Worm (Caenorhabditis elegans) whole organism, L1 larva: ENCODE measurements around the gene irld-6.

ENCODE experiments used
- C16A3.4 ChIP-seq: fragments of 150-350 bp; optimal IDR thresholded peaks from 2 replicates; lab custom pipeline; 2014; ENCODE audit warnings: missing biosample characterization, missing genetic modification characterization
- F16B12.6 ChIP-seq: fragments of 150-350 bp; optimal IDR thresholded peaks from 2 replicates; lab custom pipeline; 2014; ENCODE audit warnings: missing biosample characterization, missing genetic modification characterization
- alr-1 ChIP-seq: fragments of 200-800 bp; sonication (Bioruptor generic); optimal IDR thresholded peaks from 2 replicates; lab custom pipeline; 2018; ENCODE audit warnings: borderline replicate concordance, mild to moderate bottlenecking, missing genetic modification characterization, missing compliant biosample characterization
- ceh-63 ChIP-seq: fragments of 200-800 bp; sonication (Bioruptor generic); optimal IDR thresholded peaks from 2 replicates; lab custom pipeline; 2018; ENCODE audit warnings: mild to moderate bottlenecking, missing genetic modification characterization, missing compliant biosample characterization
- ceh-8 ChIP-seq: fragments of 200-800 bp; sonication (Bioruptor generic); optimal IDR thresholded peaks from 2 replicates; lab custom pipeline; 2018; ENCODE audit warnings: mild to moderate bottlenecking, missing genetic modification characterization, moderate library complexity, missing compliant biosample characterization
- ceh-82 ChIP-seq, 3 experiments: fragments of 150-350 bp in 1 of 3; sonication (generic microtip) in 2 of 3; optimal IDR thresholded peaks; 2 replicates each; lab custom pipeline; 2014 to 2017; ENCODE audit warnings: missing biosample characterization in 3 of 3, missing genetic modification characterization in 3 of 3
- dpl-1 ChIP-seq, 3 experiments: fragments of 150-350 bp in 2 of 3; sonication (generic microtip) in 1 of 3; optimal IDR thresholded peaks; 2 replicates each; lab custom pipeline; 2014 to 2017; ENCODE audit warnings: missing biosample characterization in 3 of 3, missing genetic modification characterization in 3 of 3, missing genetic modification reagents in 3 of 3
- efl-3 ChIP-seq: fragments of 200-800 bp; sonication (Bioruptor generic); optimal IDR thresholded peaks from 2 replicates; lab custom pipeline; 2018; ENCODE audit warnings: mild to moderate bottlenecking, missing genetic modification characterization, missing compliant biosample characterization
- egl-27 ChIP-seq, 2 experiments: fragments of 150-350 bp in 1 of 2; sonication (generic microtip); optimal IDR thresholded peaks; 3 replicates each; lab custom pipeline; 2017 to 2018; ENCODE audit warnings: missing biosample characterization in 2 of 2, missing genetic modification characterization in 2 of 2, missing genetic modification reagents in 2 of 2
- elt-2 ChIP-seq: sonication (generic microtip); optimal IDR thresholded peaks from 2 replicates; lab custom pipeline; 2016; ENCODE audit warnings: missing genetic modification characterization, mild to moderate bottlenecking, inconsistent platforms, missing compliant biosample characterization, missing genetic modification reagents
- elt-3 ChIP-seq, 6 experiments: fragments of 150-350 bp in 1 of 6; sonication (generic microtip); optimal IDR thresholded peaks; 2 replicates each; lab custom pipeline; 2017 to 2018; ENCODE audit warnings: missing biosample characterization in 6 of 6, missing genetic modification characterization in 6 of 6, inconsistent platforms in 1 of 6
- fkh-4 ChIP-seq: sonication (generic microtip); optimal IDR thresholded peaks from 2 replicates; lab custom pipeline; 2016; ENCODE audit warnings: missing compliant biosample characterization, missing genetic modification characterization, borderline replicate concordance
- grh-1 ChIP-seq: fragments of 200-800 bp; sonication (Bioruptor generic); IDR thresholded peaks from 2 replicates; pipeline ENCODE4 v1.3.6; 2022; ENCODE audit warnings: missing genetic modification reagents, missing genetic modification characterization, missing compliant biosample characterization
- hlh-4 ChIP-seq: sonication (generic microtip); optimal IDR thresholded peaks from 2 replicates; lab custom pipeline; 2016; ENCODE audit warnings: mild to moderate bottlenecking, missing genetic modification characterization, missing compliant biosample characterization
- hpl-2 ChIP-seq: fragments of 150-350 bp; optimal IDR thresholded peaks from 2 replicates; lab custom pipeline; 2014; ENCODE audit warnings: missing biosample characterization, missing genetic modification reagents, missing genetic modification characterization
- isw-1 ChIP-seq: fragments of 200-800 bp; sonication (Bioruptor generic); IDR thresholded peaks from 2 replicates; pipeline ENCODE4 v1.3.6; 2022; ENCODE audit warnings: missing genetic modification characterization, missing compliant biosample characterization
- lin-14 ChIP-seq: fragments of 200-800 bp; sonication (Bioruptor generic); optimal IDR thresholded peaks from 2 replicates; lab custom pipeline; 2018; ENCODE audit warnings: mild to moderate bottlenecking, missing genetic modification characterization, moderate library complexity, missing compliant biosample characterization
- lin-15B ChIP-seq: fragments of 150-350 bp; sonication (generic microtip); optimal IDR thresholded peaks from 3 replicates; lab custom pipeline; 2014; ENCODE audit warnings: missing biosample characterization, missing genetic modification characterization
- lin-35 ChIP-seq, 2 experiments: fragments of 150-350 bp; optimal IDR thresholded peaks; 2 replicates each; lab custom pipeline; 2014; ENCODE audit warnings: missing biosample characterization in 2 of 2, missing genetic modification characterization in 2 of 2, missing genetic modification reagents in 2 of 2
- lir-3 ChIP-seq: sonication (generic microtip); optimal IDR thresholded peaks from 2 replicates; lab custom pipeline; 2016; ENCODE audit warnings: mild to moderate bottlenecking, missing genetic modification characterization, moderate library complexity, missing compliant biosample characterization; ENCODE audit not compliant: poor library complexity
- mdl-1 ChIP-seq, 2 experiments: fragments of 150-350 bp; optimal IDR thresholded peaks; 2 replicates each; lab custom pipeline; 2014 to 2017; ENCODE audit warnings: missing biosample characterization in 2 of 2, missing genetic modification characterization in 2 of 2, inconsistent platforms in 1 of 2
- mef-2 ChIP-seq: fragments of 150-350 bp; optimal IDR thresholded peaks from 2 replicates; lab custom pipeline; 2014; ENCODE audit warnings: missing biosample characterization, missing genetic modification characterization
- nhr-20 ChIP-seq: sonication (generic microtip); optimal IDR thresholded peaks from 2 replicates; lab custom pipeline; 2016; ENCODE audit warnings: mild to moderate bottlenecking, missing genetic modification characterization, missing compliant biosample characterization
- nhr-71 ChIP-seq: sonication (generic microtip); optimal IDR thresholded peaks from 2 replicates; lab custom pipeline; 2016; ENCODE audit warnings: mild to moderate bottlenecking, missing genetic modification characterization, moderate library complexity, missing compliant biosample characterization
- nhr-76 ChIP-seq: sonication (generic microtip); optimal IDR thresholded peaks from 2 replicates; lab custom pipeline; 2017; ENCODE audit warnings: missing biosample characterization, missing genetic modification characterization
- nhr-90 ChIP-seq: sonication (generic microtip); optimal IDR thresholded peaks from 2 replicates; lab custom pipeline; 2016; ENCODE audit warnings: mild to moderate bottlenecking, missing genetic modification characterization, missing compliant biosample characterization; ENCODE audit not compliant: poor library complexity
- pax-3 ChIP-seq: fragments of 200-800 bp; sonication (Bioruptor generic); optimal IDR thresholded peaks from 2 replicates; lab custom pipeline; 2018; ENCODE audit warnings: mild to moderate bottlenecking, missing genetic modification characterization, moderate library complexity, missing compliant biosample characterization
- pqm-1 ChIP-seq: sonication (generic microtip); optimal IDR thresholded peaks from 3 replicates; lab custom pipeline; 2017; ENCODE audit warnings: missing biosample characterization, missing genetic modification characterization
- skn-1 ChIP-seq: fragments of 150-350 bp; optimal IDR thresholded peaks from 2 replicates; lab custom pipeline; 2014; ENCODE audit warnings: missing biosample characterization, missing genetic modification characterization
- snpc-4 ChIP-seq: fragments of 150-350 bp; optimal IDR thresholded peaks from 2 replicates; lab custom pipeline; 2014; ENCODE audit warnings: missing biosample characterization, missing genetic modification characterization
- snu-23 ChIP-seq: sonication (generic microtip); optimal IDR thresholded peaks from 2 replicates; lab custom pipeline; 2016; ENCODE audit warnings: missing genetic modification characterization, missing compliant biosample characterization
- sptf-1 ChIP-seq: fragments of 150-350 bp; optimal IDR thresholded peaks from 2 replicates; lab custom pipeline; 2014; ENCODE audit warnings: missing biosample characterization, missing genetic modification characterization
- tbx-2 ChIP-seq: sonication (generic microtip); optimal IDR thresholded peaks from 2 replicates; lab custom pipeline; 2016; ENCODE audit warnings: missing genetic modification characterization, missing compliant biosample characterization
- tlp-1 ChIP-seq: fragments of 150-350 bp; optimal IDR thresholded peaks from 2 replicates; lab custom pipeline; 2014; ENCODE audit warnings: missing biosample characterization, missing genetic modification characterization
- unc-130 ChIP-seq: fragments of 150-350 bp; optimal IDR thresholded peaks from 2 replicates; lab custom pipeline; 2017; ENCODE audit warnings: missing biosample characterization, missing genetic modification characterization, inconsistent platforms
- unc-30 ChIP-seq: sonication (generic microtip); optimal IDR thresholded peaks from 2 replicates; lab custom pipeline; 2017; ENCODE audit warnings: missing biosample characterization, missing genetic modification characterization
- xbp-1 ChIP-seq: sonication (generic microtip); optimal IDR thresholded peaks from 2 replicates; lab custom pipeline; 2016; ENCODE audit warnings: missing genetic modification characterization, missing compliant biosample characterization

Gene irld-6

ce11 chrV:10756698-10757097 is at the start of gene irld-6:
irld-6 (minus strand) TSS chrV:10756798.
- TF ChIP-seq ceh-82 (tag; optimal IDR thresholded peaks at IDR 0.05; lab: Kevin White, UChicago) (no peak), dpl-1 (GFP tag; optimal IDR thresholded peaks at IDR 0.05; lab: Kevin White, UChicago) (no peak), hpl-2 (GFP tag; lab: Kevin White, UChicago) (no peak), lin-15B (tag; lab: Kevin White, UChicago) (no peak), isw-1 (no peak), nhr-76 (tag; lab: Kevin White, UChicago) (no peak), snpc-4 (tag; lab: Kevin White, UChicago) (no peak), grh-1 (no peak), alr-1 (tag; lab: Kevin White, UChicago) (no peak), fkh-4 (tag; lab: Kevin White, UChicago) (no peak), lin-14 (GFP tag; lab: Kevin White, UChicago) (no peak), ceh-63 (no peak), tlp-1 (no peak), unc-130 (no peak), unc-30 (no peak)

ce11 chrV:10805934-10806333 is 49.3 kb upstream of the irld-6 start, which contains the start of gene prp-38:
prp-38 (minus strand) TSS chrV:10806034.
- no peak for TF ChIP-seq nhr-76 (tag; lab: Kevin White, UChicago)
- TF ChIP-seq ceh-8 (GFP tag; lab: Kevin White, UChicago), result no peak
- no peak for TF ChIP-seq unc-130
- TF ChIP-seq skn-1, result no peak
- no peak for TF ChIP-seq xbp-1
- TF ChIP-seq tbx-2 (tag; lab: Kevin White, UChicago), result no peak
- no peak for TF ChIP-seq pax-3 (tag; lab: Kevin White, UChicago)
- TF ChIP-seq F16B12.6 (tag; lab: Kevin White, UChicago), result no peak
- TF ChIP-seq elt-3 (tag; optimal IDR thresholded peaks at IDR 0.05; lab: Kevin White, UChicago), result no peak
- no peak for TF ChIP-seq mef-2 (tag; lab: Kevin White, UChicago)
- TF ChIP-seq, all 84 proteins: peak for 0

DNA sequence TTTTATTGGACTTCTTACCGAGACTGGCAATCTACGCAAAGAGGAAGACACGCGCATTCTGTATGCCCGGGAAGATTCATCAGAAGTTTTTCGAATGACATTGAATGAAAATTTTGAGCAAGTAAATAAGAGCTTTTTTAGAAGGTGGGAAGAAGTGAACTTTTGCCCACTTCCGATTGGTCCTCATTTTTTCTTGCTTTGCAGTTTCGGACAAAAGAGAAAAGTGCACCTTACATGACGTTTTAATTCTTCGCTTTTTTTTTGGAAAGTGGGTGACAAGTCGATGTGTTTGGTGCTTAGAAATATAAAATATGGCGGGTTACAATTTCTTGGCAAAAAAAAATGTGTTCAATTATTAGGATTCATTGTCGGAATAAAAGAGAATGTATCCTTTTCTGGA is 47.8 kb upstream of the irld-6 start, which contains the start of gene secs-1:
secs-1 (minus strand) TSS at position 101 of the 400 bp plus-strand sequence.
- TF ChIP-seq sptf-1 (tag; lab: Kevin White, UChicago) (no peak), C16A3.4 (tag; lab: Kevin White, UChicago) (no peak), snu-23 (no peak), egl-27 (tag; optimal IDR thresholded peaks at IDR 0.05; lab: Kevin White, UChicago) (no peak), mdl-1 (tag; optimal IDR thresholded peaks at IDR 0.05; lab: Kevin White, UChicago) (no peak), lir-3 (tag; lab: Kevin White, UChicago) (no peak), efl-3 (GFP tag; lab: Kevin White, UChicago) (no peak), tlp-1 (no peak), pax-3 (tag; lab: Kevin White, UChicago) (no peak)

ce11 chrV:10802060-10802459 is 45.5 kb upstream of the irld-6 start:
- TF ChIP-seq nhr-90 (tag; lab: Kevin White, UChicago), result peak; percentile 41
- peak; percentile 47 for TF ChIP-seq nhr-71 (tag; lab: Kevin White, UChicago)
- peak; percentile 76 for TF ChIP-seq pqm-1 (tag; lab: Kevin White, UChicago)
- TF ChIP-seq lin-35 (GFP tag; optimal IDR thresholded peaks at IDR 0.05; lab: Kevin White, UChicago), result peak in 1 of 2 experiments; percentile 12
- peak; percentile 98 for TF ChIP-seq elt-2 (tag; lab: Kevin White, UChicago)
- no peak for TF ChIP-seq tbx-2 (tag; lab: Kevin White, UChicago)
- TF ChIP-seq xbp-1, result no peak
- TF ChIP-seq hlh-4 (tag; lab: Kevin White, UChicago), result no peak
- TF ChIP-seq nhr-20 (tag; lab: Kevin White, UChicago), result peak; percentile 10
- no peak for TF ChIP-seq nhr-76 (tag; lab: Kevin White, UChicago)
- TF ChIP-seq, all 84 proteins: peak for 6
